Worm (Caenorhabditis elegans) whole organism, young adult: ENCODE data around the gene gpd-2.

ENCODE experiments used
- B0261.1 ChIP-seq: sonication (generic microtip); optimal IDR thresholded peaks from 2 replicates; lab custom pipeline; 2016; ENCODE audit warnings: mild to moderate bottlenecking, missing genetic modification characterization, moderate library complexity, missing compliant biosample characterization
- C17E4.6 ChIP-seq: fragments of 200-800 bp; sonication (Bioruptor generic); IDR thresholded peaks from 2 replicates; pipeline ENCODE4 v1.3.6; 2022; ENCODE audit warnings: missing genetic modification reagents, missing genetic modification characterization, missing compliant biosample characterization
- D2030.7 ChIP-seq: fragments of 200-800 bp; sonication (Bioruptor generic); IDR thresholded peaks from 2 replicates; pipeline ENCODE4 v1.3.6; 2022; ENCODE audit warnings: missing genetic modification reagents, missing genetic modification characterization, missing compliant biosample characterization
- F33H1.4 ChIP-seq: fragments of 200-800 bp; sonication (Bioruptor generic); IDR thresholded peaks from 2 replicates; pipeline ENCODE4 v1.3.6; 2022; ENCODE audit warnings: missing genetic modification reagents, missing genetic modification characterization, missing compliant biosample characterization
- F37B4.10 ChIP-seq: fragments of 200-800 bp; sonication (Bioruptor generic); IDR thresholded peaks from 2 replicates; pipeline ENCODE4 v1.3.6; 2022; ENCODE audit warnings: missing genetic modification characterization, missing compliant biosample characterization
- F39B2.1 ChIP-seq: fragments of 200-800 bp; sonication (Bioruptor generic); IDR thresholded peaks from 2 replicates; pipeline ENCODE4 v1.3.6; 2022; ENCODE audit warnings: missing genetic modification reagents, missing genetic modification characterization, missing compliant biosample characterization
- F49E8.2 ChIP-seq: sonication (generic microtip); optimal IDR thresholded peaks from 3 replicates; lab custom pipeline; 2017; ENCODE audit warnings: missing genetic modification characterization, mild to moderate bottlenecking, missing compliant biosample characterization, antibody characterized with exemption, moderate library complexity; ENCODE audit not compliant: insufficient read depth
- F55B11.4 ChIP-seq: sonication (generic microtip); optimal IDR thresholded peaks from 2 replicates; lab custom pipeline; 2016; ENCODE audit warnings: missing compliant biosample characterization, missing genetic modification characterization, borderline replicate concordance; ENCODE audit not compliant: insufficient read depth
- F57A8.1 ChIP-seq: fragments of 200-800 bp; sonication (Bioruptor generic); optimal IDR thresholded peaks from 2 replicates; lab custom pipeline; 2018; ENCODE audit warnings: mild to moderate bottlenecking, missing genetic modification characterization, moderate library complexity, missing compliant biosample characterization
- F57C9.4 ChIP-seq: sonication (generic microtip); optimal IDR thresholded peaks from 2 replicates; lab custom pipeline; 2017; ENCODE audit warnings: mild to moderate bottlenecking, missing genetic modification characterization, missing compliant biosample characterization
- Y53F4B.3 ChIP-seq: fragments of 200-800 bp; sonication (Bioruptor generic); IDR thresholded peaks from 2 replicates; pipeline ENCODE4 v1.3.6; 2022; ENCODE audit warnings: missing genetic modification reagents, missing genetic modification characterization, missing compliant biosample characterization
- Y53G8AR.9 ChIP-seq: fragments of 200-800 bp; sonication (Bioruptor generic); conservative IDR thresholded peaks from 2 replicates; pipeline ENCODE4 v1.3.6; 2022; ENCODE audit warnings: missing genetic modification reagents, missing genetic modification characterization, missing compliant biosample characterization
- ZK185.1 ChIP-seq: sonication (generic microtip); optimal IDR thresholded peaks from 2 replicates; lab custom pipeline; 2016; ENCODE audit warnings: mild to moderate bottlenecking, missing genetic modification characterization, missing compliant biosample characterization; ENCODE audit not compliant: poor library complexity, severe bottlenecking
- attf-5 ChIP-seq: fragments of 200-800 bp; sonication (Bioruptor generic); optimal IDR thresholded peaks from 2 replicates; lab custom pipeline; 2018; ENCODE audit warnings: mild to moderate bottlenecking, missing genetic modification characterization, missing compliant biosample characterization
- bed-1 ChIP-seq: fragments of 200-800 bp; sonication (Bioruptor generic); IDR thresholded peaks from 2 replicates; pipeline ENCODE4 v1.3.6; 2022; ENCODE audit warnings: missing genetic modification reagents, missing genetic modification characterization, missing compliant biosample characterization
- bed-2 ChIP-seq: fragments of 200-800 bp; sonication (Bioruptor generic); IDR thresholded peaks from 2 replicates; pipeline ENCODE4 v1.3.6; 2022; ENCODE audit warnings: missing genetic modification reagents, missing genetic modification characterization, missing compliant biosample characterization
- cebp-1 ChIP-seq, 2 experiments: fragments of 200-800 bp in 1 of 2; sonication (Bioruptor generic) in 1 of 2; sonication (generic microtip) in 1 of 2; IDR thresholded peaks in 1 of 2; optimal IDR thresholded peaks in 1 of 2; 2 replicates each; pipeline versions ENCODE4 v1.3.6 to Lab custom; 2017 to 2022; ENCODE audit warnings: missing compliant biosample characterization in 2 of 2, missing genetic modification characterization in 2 of 2, mild to moderate bottlenecking in 1 of 2, missing genetic modification reagents in 1 of 2, moderate library complexity in 1 of 2
- cebp-2 ChIP-seq: fragments of 200-800 bp; sonication (Bioruptor generic); IDR thresholded peaks from 2 replicates; pipeline ENCODE4 v1.3.6; 2022; ENCODE audit warnings: missing genetic modification characterization, missing compliant biosample characterization
- ceh-100 ChIP-seq: fragments of 200-800 bp; sonication (Bioruptor generic); IDR thresholded peaks from 2 replicates; pipeline ENCODE4 v1.3.6; 2022; ENCODE audit warnings: missing genetic modification reagents, missing genetic modification characterization, missing compliant biosample characterization
- ceh-27 ChIP-seq: fragments of 200-800 bp; sonication (Bioruptor generic); optimal IDR thresholded peaks from 2 replicates; lab custom pipeline; 2018; ENCODE audit warnings: mild to moderate bottlenecking, missing genetic modification characterization, moderate library complexity, missing compliant biosample characterization
- ceh-40 ChIP-seq: fragments of 200-800 bp; sonication (Bioruptor generic); IDR thresholded peaks from 2 replicates; pipeline ENCODE4 v1.3.6; 2022; ENCODE audit warnings: missing genetic modification characterization, missing compliant biosample characterization
- ceh-79 ChIP-seq: sonication (generic microtip); optimal IDR thresholded peaks from 2 replicates; lab custom pipeline; 2017; ENCODE audit warnings: mild to moderate bottlenecking, missing genetic modification characterization, missing compliant biosample characterization
- dox-1 ChIP-seq: fragments of 200-800 bp; sonication (Bioruptor generic); IDR thresholded peaks from 2 replicates; pipeline ENCODE4 v1.3.6; 2022; ENCODE audit warnings: missing genetic modification reagents, missing genetic modification characterization, missing compliant biosample characterization
- dpff-1 ChIP-seq: sonication (generic microtip); optimal IDR thresholded peaks from 2 replicates; lab custom pipeline; 2017; ENCODE audit warnings: mild to moderate bottlenecking, missing genetic modification characterization, missing compliant biosample characterization
- dpl-1 ChIP-seq: fragments of 150-350 bp; optimal IDR thresholded peaks from 2 replicates; lab custom pipeline; 2014; ENCODE audit warnings: missing biosample characterization, missing genetic modification reagents, missing genetic modification characterization
- gei-17 ChIP-seq: fragments of 200-800 bp; sonication (Bioruptor generic); optimal IDR thresholded peaks from 2 replicates; lab custom pipeline; 2018; ENCODE audit warnings: mild to moderate bottlenecking, missing genetic modification characterization, missing compliant biosample characterization
- hlh-26 ChIP-seq: fragments of 200-800 bp; sonication (Bioruptor generic); conservative IDR thresholded peaks from 2 replicates; pipeline ENCODE4 v1.3.6; 2022; ENCODE audit warnings: missing genetic modification reagents, missing genetic modification characterization, missing compliant biosample characterization
- hsf-1 ChIP-seq: fragments of 200-800 bp; sonication (Bioruptor generic); IDR thresholded peaks from 2 replicates; pipeline ENCODE4 v1.3.6; 2022; ENCODE audit warnings: missing genetic modification reagents, missing genetic modification characterization, missing compliant biosample characterization
- lin-26 ChIP-seq: fragments of 200-800 bp; sonication (Bioruptor generic); IDR thresholded peaks from 2 replicates; pipeline ENCODE4 v1.3.6; 2022; ENCODE audit warnings: missing genetic modification reagents, missing genetic modification characterization, missing compliant biosample characterization
- madf-10 ChIP-seq: sonication (generic microtip); optimal IDR thresholded peaks from 2 replicates; lab custom pipeline; 2016; ENCODE audit warnings: mild to moderate bottlenecking, missing genetic modification characterization, missing compliant biosample characterization
- madf-6 ChIP-seq: fragments of 200-800 bp; sonication (Bioruptor generic); IDR thresholded peaks from 2 replicates; pipeline ENCODE4 v1.3.6; 2022; ENCODE audit warnings: missing genetic modification reagents, missing genetic modification characterization, missing compliant biosample characterization
- mel-28 ChIP-seq: sonication (generic microtip); optimal IDR thresholded peaks from 2 replicates; lab custom pipeline; 2016; ENCODE audit warnings: borderline replicate concordance, mild to moderate bottlenecking, missing genetic modification characterization, missing compliant biosample characterization
- nfya-1 ChIP-seq: sonication (generic microtip); optimal IDR thresholded peaks from 2 replicates; lab custom pipeline; 2017; ENCODE audit warnings: antibody characterized with exemption, missing compliant biosample characterization, missing genetic modification characterization, borderline replicate concordance; ENCODE audit not compliant: insufficient read depth
- nhr-179 ChIP-seq: sonication (generic microtip); optimal IDR thresholded peaks from 2 replicates; lab custom pipeline; 2016; ENCODE audit warnings: mild to moderate bottlenecking, missing genetic modification characterization, missing compliant biosample characterization
- nhr-80 ChIP-seq: sonication (generic microtip); optimal IDR thresholded peaks from 2 replicates; lab custom pipeline; 2016; ENCODE audit warnings: missing genetic modification characterization, missing compliant biosample characterization
- pha-4 ChIP-seq: fragments of 150-350 bp; sonication (generic microtip); optimal IDR thresholded peaks from 2 replicates; lab custom pipeline; 2014; ENCODE audit warnings: missing biosample characterization, missing genetic modification reagents, missing genetic modification characterization
- rcor-1 ChIP-seq: fragments of 200-800 bp; sonication (Bioruptor generic); IDR thresholded peaks from 2 replicates; pipeline ENCODE4 v1.3.6; 2022; ENCODE audit warnings: missing genetic modification reagents, missing genetic modification characterization, missing compliant biosample characterization
- rpc-1 ChIP-seq, 2 experiments: fragments of 150-350 bp in 1 of 2; sonication (generic microtip) in 1 of 2; optimal IDR thresholded peaks; 2 replicates each; lab custom pipeline; 2014 to 2018; ENCODE audit warnings: missing biosample characterization in 1 of 2, missing genetic modification characterization in 1 of 2, missing genetic modification reagents in 1 of 2, missing genotype in 1 of 2
- sdz-38 ChIP-seq: sonication (generic microtip); optimal IDR thresholded peaks from 2 replicates; lab custom pipeline; 2016; ENCODE audit warnings: missing genotype, missing genetic modification characterization, missing compliant biosample characterization
- snpc-1.3 ChIP-seq: sonication (generic microtip); optimal IDR thresholded peaks from 2 replicates; lab custom pipeline; 2017; ENCODE audit warnings: missing genetic modification characterization, mild to moderate bottlenecking, missing compliant biosample characterization, antibody characterized with exemption, moderate library complexity, missing genotype, missing genetic modification reagents; ENCODE audit not compliant: insufficient read depth
- snpc-4 ChIP-seq, 5 experiments: fragments of 150-350 bp in 1 of 5; sonication (generic microtip) in 4 of 5; optimal IDR thresholded peaks; 2 replicates each; lab custom pipeline; 2014 to 2018; ENCODE audit warnings: missing genetic modification characterization in 5 of 5, missing biosample characterization in 3 of 5, antibody characterized with exemption in 2 of 5, mild to moderate bottlenecking in 2 of 5, missing compliant biosample characterization in 2 of 5, missing genotype in 2 of 5, moderate library complexity in 2 of 5, missing genetic modification reagents in 1 of 5
- xnd-1 ChIP-seq: sonication (generic microtip); optimal IDR thresholded peaks from 2 replicates; lab custom pipeline; 2016; ENCODE audit warnings: missing genotype, missing genetic modification reagents, missing genetic modification characterization, missing compliant biosample characterization
- zfh-2 ChIP-seq: fragments of 200-800 bp; sonication (Bioruptor generic); conservative IDR thresholded peaks from 2 replicates; pipeline ENCODE4 v1.3.6; 2022; ENCODE audit warnings: missing genetic modification reagents, missing genetic modification characterization, missing compliant biosample characterization
- ztf-26 ChIP-seq: sonication (generic microtip); optimal IDR thresholded peaks from 2 replicates; lab custom pipeline; 2017; ENCODE audit warnings: missing genetic modification characterization, missing compliant biosample characterization
- ztf-6 ChIP-seq: fragments of 200-800 bp; sonication (Bioruptor generic); IDR thresholded peaks from 2 replicates; pipeline ENCODE4 v1.3.6; 2022; ENCODE audit warnings: missing genetic modification reagents, missing genetic modification characterization, missing compliant biosample characterization

gpd-2 gene

DNA sequence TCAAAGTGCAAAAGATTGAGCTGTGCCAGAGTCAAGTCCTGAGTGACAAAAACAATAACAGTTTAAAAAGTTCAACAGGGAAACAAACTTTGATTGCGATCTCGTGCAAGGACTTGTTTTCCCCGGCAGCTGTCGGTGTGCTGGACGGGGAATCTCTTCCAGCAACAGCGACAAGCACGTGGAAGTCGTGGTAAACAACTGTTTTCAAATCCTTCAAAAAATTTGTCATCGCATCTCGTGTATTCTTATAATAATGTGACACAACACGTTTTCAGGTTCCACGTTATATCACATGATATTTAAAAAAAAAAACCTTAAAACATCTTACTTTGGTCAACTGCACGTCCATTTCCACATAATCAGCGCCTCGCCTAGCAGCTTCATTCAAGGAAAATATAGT lies 5.9 kb downstream of the gpd-2 start:
- TF ChIP-seq F49E8.2 (tag; lab: Kevin White, UChicago) (no peak), xnd-1 (tag; lab: Kevin White, UChicago) (no peak), zfh-2 (GFP tag; lab: Robert Waterston, UW) (0 out of 2 replicates have a peak, but pooled peaks have one; percentile 28), cebp-2 (no peak), dox-1 (no peak), lin-26 (GFP tag; lab: Robert Waterston, UW) (no peak), F57C9.4 (tag; lab: Kevin White, UChicago) (no peak), D2030.7 (GFP tag; lab: Robert Waterston, UW) (no peak), ceh-100 (no peak), hsf-1 (GFP tag; lab: Robert Waterston, UW) (0 out of 2 replicates have a peak, but pooled peaks have one; percentile 18), ZK185.1 (tag; lab: Kevin White, UChicago) (no peak), nhr-179 (no peak), rcor-1 (GFP tag; lab: Robert Waterston, UW) (no peak), snpc-4 (GFP tag; optimal IDR thresholded peaks at IDR 0.05; lab: Kevin White, UChicago) (no peak), snpc-4 (tag; optimal IDR thresholded peaks at IDR 0.05; lab: Kevin White, UChicago) (no peak), pha-4 (tag; lab: Kevin White, UChicago) (no peak), nhr-80 (no peak), F39B2.1 (GFP tag; lab: Robert Waterston, UW) (no peak), cebp-1 (GFP tag; IDR thresholded peaks at IDR 0.05; lab: Robert Waterston, UW) (no peak), cebp-1 (tag; optimal IDR thresholded peaks at IDR 0.05; lab: Kevin White, UChicago) (peak; percentile 47), Y53G8AR.9 (GFP tag; lab: Robert Waterston, UW) (no peak), F55B11.4 (tag; lab: Kevin White, UChicago) (no peak), hlh-26 (no peak), ceh-79 (tag; lab: Kevin White, UChicago) (no peak)

DNA sequence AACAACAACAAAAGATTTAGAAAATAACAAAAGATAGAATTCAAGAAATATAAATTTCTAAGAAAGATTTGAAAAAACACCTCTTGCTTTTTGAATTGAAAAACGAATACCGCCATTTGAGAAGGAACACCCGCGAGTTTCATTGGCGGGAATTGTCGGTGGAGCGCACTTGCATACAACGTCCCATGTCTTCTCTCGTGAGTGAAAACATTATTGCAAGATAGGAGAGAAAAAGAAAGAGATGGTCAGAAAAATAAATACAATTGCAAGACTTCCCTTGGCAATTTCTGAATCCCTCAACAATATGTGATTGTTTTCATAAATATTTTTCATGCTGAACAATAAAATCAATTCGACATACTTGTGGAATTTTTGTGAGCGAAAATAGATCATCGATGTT lies 8.4 kb downstream of the gpd-2 start, which contains the start of gene K10B3.5:
Gene K10B3.5 (minus strand): TSS at position 343 of the 400 bp plus-strand sequence.
- no peak for TF ChIP-seq ceh-79 (tag; lab: Kevin White, UChicago)
- no peak for TF ChIP-seq madf-10 (tag; lab: Kevin White, UChicago)
- TF ChIP-seq Y53F4B.3 (GFP tag; lab: Robert Waterston, UW) = no peak
- no peak for TF ChIP-seq bed-1
- TF ChIP-seq ztf-26 = peak; percentile 9
- TF ChIP-seq nfya-1 (tag; lab: Kevin White, UChicago) = no peak
- TF ChIP-seq xnd-1 (tag; lab: Kevin White, UChicago) = no peak
- no peak for TF ChIP-seq gei-17 (GFP tag; lab: Kevin White, UChicago)
- TF ChIP-seq ZK185.1 (tag; lab: Kevin White, UChicago) = no peak
- TF ChIP-seq snpc-1.3 (tag; lab: Kevin White, UChicago) = no peak
- TF ChIP-seq ztf-6 (GFP tag; lab: Robert Waterston, UW) = no peak
- TF ChIP-seq C17E4.6 (GFP tag; lab: Robert Waterston, UW) = no peak
- TF ChIP-seq hsf-1 (GFP tag; lab: Robert Waterston, UW) = no peak
- TF ChIP-seq B0261.1 (tag; lab: Kevin White, UChicago) = no peak
- peak; percentile 61 for TF ChIP-seq attf-5 (GFP tag; lab: Kevin White, UChicago)
- no peak for TF ChIP-seq F33H1.4
- TF ChIP-seq ceh-27 (GFP tag; lab: Kevin White, UChicago) = no peak
- TF ChIP-seq nhr-179 = no peak
- no peak for TF ChIP-seq F57A8.1 (GFP tag; lab: Kevin White, UChicago)
- TF ChIP-seq dpl-1 (GFP tag; lab: Kevin White, UChicago) = peak; percentile 51
- peak; percentile 15; the same call in 1 of the 2 replicates for TF ChIP-seq madf-6 (GFP tag; lab: Robert Waterston, UW)
- no peak for TF ChIP-seq bed-2 (GFP tag; lab: Robert Waterston, UW)
- peak; percentile 44 for TF ChIP-seq pha-4 (tag; lab: Kevin White, UChicago)
- TF ChIP-seq mel-28 (tag; lab: Kevin White, UChicago) = no peak
- TF ChIP-seq lin-26 (GFP tag; lab: Robert Waterston, UW) = no peak
- TF ChIP-seq dpff-1 = no peak
- TF ChIP-seq sdz-38 (tag; lab: Kevin White, UChicago) = no peak
- no peak for TF ChIP-seq rpc-1 (optimal IDR thresholded peaks at IDR 0.05; lab: Kevin White, UChicago)
- no peak for TF ChIP-seq rpc-1 (tag; optimal IDR thresholded peaks at IDR 0.05; lab: Kevin White, UChicago)
- TF ChIP-seq ceh-40 (GFP tag; lab: Robert Waterston, UW) = no peak
- TF ChIP-seq F37B4.10 (GFP tag; lab: Robert Waterston, UW) = no peak
